Worm (Caenorhabditis elegans): ENCODE measurements around the gene znf-622.

ce11 chrIII:6411914-6412313 lies 30.5 kb downstream of the znf-622 start, which contains the start of gene C05D11.5:
- TF ChIP-seq nhr-232 (tag; optimal IDR thresholded peaks at IDR 0.05) = no peak
- no peak for TF ChIP-seq rnt-1 (tag; optimal IDR thresholded peaks at IDR 0.05)
- TF ChIP-seq ceh-48 (tag; optimal IDR thresholded peaks at IDR 0.05) = no peak
- TF ChIP-seq ceh-31 (tag; optimal IDR thresholded peaks at IDR 0.05) = no peak

Data from whole organism, late embryonic.